Fruit fly (Drosophila melanogaster): Measurements from ENCODE around the gene Rb97D.

The Rb97D gene

DNA sequence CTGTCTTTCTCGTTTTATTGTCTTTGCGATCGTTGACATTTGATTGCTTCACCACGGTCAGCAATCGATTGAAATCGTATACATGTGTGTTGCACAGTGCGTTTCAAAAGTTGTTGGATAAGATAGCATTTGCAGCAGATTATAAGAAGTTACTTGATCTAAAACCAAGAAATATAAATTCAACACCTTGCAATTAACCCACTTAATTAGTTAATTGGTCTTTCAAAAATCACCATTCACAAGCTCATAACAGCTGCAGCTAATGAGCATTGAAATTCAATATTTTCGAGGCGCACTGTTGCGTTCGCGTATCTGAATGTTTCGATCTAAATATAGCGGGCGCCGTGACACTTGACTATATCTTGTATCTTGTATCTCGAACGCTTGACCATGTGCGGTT is 17.2 kb upstream of the Rb97D start (continued):
- TF ChIP-seq fu2 (GFP tag; optimal IDR thresholded peaks at IDR 0.05), result no peak
- peak; percentile 42; the same call in 1 of the 2 replicates for TF ChIP-seq CG14441 (GFP tag; IDR thresholded peaks at IDR 0.05)
- no peak for TF ChIP-seq CG2116 (GFP tag; optimal IDR thresholded peaks at IDR 0.05)
- TF ChIP-seq slbo (GFP tag; IDR thresholded peaks at IDR 0.05), result peak; percentile 37; the same call in 1 of the 2 replicates
- no peak for TF ChIP-seq bcd (GFP tag; optimal IDR thresholded peaks at IDR 0.05)
- peak; percentile 57 for TF ChIP-seq CG1603 (tag; optimal IDR thresholded peaks at IDR 0.05)
- TF ChIP-seq CG2120 (GFP tag; optimal IDR thresholded peaks at IDR 0.05), result no peak
- TF ChIP-seq Meics (GFP tag; optimal IDR thresholded peaks at IDR 0.05), result peak; percentile 28
- peak; percentile 60 for TF ChIP-seq sens (GFP tag)
- no peak for TF ChIP-seq Lim3 (GFP tag; IDR thresholded peaks at IDR 0.05)
- TF ChIP-seq ara (GFP tag; IDR thresholded peaks at IDR 0.05), result peak; percentile 35; the same call in 1 of the 2 replicates
- peak; percentile 13 for TF ChIP-seq CG10209 (GFP tag; optimal IDR thresholded peaks at IDR 0.05)
- no peak for TF ChIP-seq Dfd (GFP tag; optimal IDR thresholded peaks at IDR 0.05)
- no peak for TF ChIP-seq CG6254 (GFP tag; optimal IDR thresholded peaks at IDR 0.05)
- TF ChIP-seq tio (GFP tag; optimal IDR thresholded peaks at IDR 0.05), result no peak
- TF ChIP-seq Antp (GFP tag; optimal IDR thresholded peaks at IDR 0.05), result no peak
- peak; percentile 6 for TF ChIP-seq abd-A (tag; optimal IDR thresholded peaks at IDR 0.05)
- no peak for TF ChIP-seq CG9876 (GFP tag; optimal IDR thresholded peaks at IDR 0.05)
- TF ChIP-seq onecut (GFP tag; IDR thresholded peaks at IDR 0.05), result peak; percentile 50
- TF ChIP-seq dmrt11E (tag; optimal IDR thresholded peaks at IDR 0.05), result peak; percentile 33
- TF ChIP-seq Ets65A (GFP tag), result peak; percentile 37
- no peak for TF ChIP-seq CG14710 (tag; optimal IDR thresholded peaks at IDR 0.05)
- TF ChIP-seq D19A (tag; optimal IDR thresholded peaks at IDR 0.05), result no peak
- TF ChIP-seq ATbp (GFP tag; optimal IDR thresholded peaks at IDR 0.05), result peak; percentile 40
- peak; percentile 37 for TF ChIP-seq CG7786 (GFP tag; optimal IDR thresholded peaks at IDR 0.05)
- no peak for TF ChIP-seq Nf-YB (GFP tag; optimal IDR thresholded peaks at IDR 0.05)
- peak; percentile 33; the same call in 1 of the 2 replicates for TF ChIP-seq CG14014 (GFP tag; IDR thresholded peaks at IDR 0.05)
- peak; percentile 31 for TF ChIP-seq CG12659 (GFP tag; optimal IDR thresholded peaks at IDR 0.05)
- TF ChIP-seq Awh (GFP tag; IDR thresholded peaks at IDR 0.05), result peak; percentile 72
- peak; percentile 59 for TF ChIP-seq grau (tag; optimal IDR thresholded peaks at IDR 0.05)
- TF ChIP-seq vvl (GFP tag; IDR thresholded peaks at IDR 0.05), result peak; percentile 18; the same call in 1 of the 2 replicates
- no peak for TF ChIP-seq sna (GFP tag; IDR thresholded peaks at IDR 0.05; ENCODE audit: partially characterized antibody)
- TF ChIP-seq CG11247 (GFP tag; IDR thresholded peaks at IDR 0.05), result no peak
- TF ChIP-seq CG12071 (GFP tag; optimal IDR thresholded peaks at IDR 0.05), result no peak
- TF ChIP-seq CG15011 (GFP tag; optimal IDR thresholded peaks at IDR 0.05), result no peak
- TF ChIP-seq HLH3B (GFP tag; IDR thresholded peaks at IDR 0.05), result no peak
- no peak for TF ChIP-seq CG3995 (GFP tag; optimal IDR thresholded peaks at IDR 0.05)
- TF ChIP-seq CG3163 (GFP tag; optimal IDR thresholded peaks at IDR 0.05), result no peak
- no peak for TF ChIP-seq CG7928 (GFP tag; optimal IDR thresholded peaks at IDR 0.05)
- peak in 1 of 2 experiments; percentile 29 for TF ChIP-seq Pdp1 (GFP tag; optimal IDR thresholded peaks at IDR 0.05)
- TF ChIP-seq dmrt99B (tag; optimal IDR thresholded peaks at IDR 0.05), result peak; percentile 47
- peak; percentile 18 for TF ChIP-seq CG9817 (tag; optimal IDR thresholded peaks at IDR 0.05)
- TF ChIP-seq CG9932 (GFP tag; IDR thresholded peaks at IDR 0.05), result no peak
- no peak for TF ChIP-seq CG17612 (GFP tag; IDR thresholded peaks at IDR 0.05)
- no peak for TF ChIP-seq Nf-YC (tag; optimal IDR thresholded peaks at IDR 0.05)
- peak; percentile 28 for TF ChIP-seq jing (GFP tag; optimal IDR thresholded peaks at IDR 0.05)
- TF ChIP-seq maf-S (GFP tag; optimal IDR thresholded peaks at IDR 0.05), result no peak
- no peak for TF ChIP-seq Camta (GFP tag; optimal IDR thresholded peaks at IDR 0.05)
- TF ChIP-seq bsh (GFP tag; optimal IDR thresholded peaks at IDR 0.05), result peak; percentile 11 to 37
- peak; percentile 6 for TF ChIP-seq Hmr (GFP tag; optimal IDR thresholded peaks at IDR 0.05)
- TF ChIP-seq pho (GFP tag; optimal IDR thresholded peaks at IDR 0.05), result no peak
